Worm (Caenorhabditis elegans): ENCODE results near the gene C47E12.10.
A peak's percentile ranks its signal among the peaks of the same experiment; 100 is the strongest.

C47E12.10 gene

DNA sequence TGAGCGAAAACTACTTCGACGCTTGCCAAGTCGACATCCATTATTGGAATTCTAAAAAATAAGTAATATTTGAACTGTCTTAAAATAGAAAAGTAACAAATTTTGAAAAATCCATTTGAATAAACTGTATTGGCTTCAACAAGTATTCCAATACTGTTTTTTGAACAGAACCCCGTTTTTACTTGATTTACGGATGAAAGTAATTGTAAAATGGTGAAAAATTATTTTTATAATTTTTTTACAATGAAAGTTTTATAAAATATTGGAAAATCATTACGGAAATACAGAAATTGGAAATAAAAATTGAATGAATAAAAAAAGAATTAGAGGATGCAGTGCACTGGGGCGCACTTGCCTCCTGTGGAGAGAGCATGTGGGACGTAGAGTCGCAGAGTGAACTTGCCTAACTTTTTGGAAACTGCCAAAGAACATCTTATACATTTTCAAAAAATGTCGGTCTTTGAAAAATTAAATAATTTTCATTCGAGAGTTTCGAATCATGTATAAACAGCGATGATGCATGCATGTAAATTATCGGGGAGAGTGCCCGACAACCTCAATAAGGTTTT is 9.7 kb downstream of the C47E12.10 start, which contains the start of gene rrp-1:
TSS of gene rrp-1 (minus strand) at position 51 of the 569 bp plus-strand sequence.
- TF ChIP-seq dao-5 (tag; optimal IDR thresholded peaks at IDR 0.05) (no peak), W03F9.2 (tag; optimal IDR thresholded peaks at IDR 0.05) (no peak), him-1 (tag; optimal IDR thresholded peaks at IDR 0.05) (no peak)

DNA sequence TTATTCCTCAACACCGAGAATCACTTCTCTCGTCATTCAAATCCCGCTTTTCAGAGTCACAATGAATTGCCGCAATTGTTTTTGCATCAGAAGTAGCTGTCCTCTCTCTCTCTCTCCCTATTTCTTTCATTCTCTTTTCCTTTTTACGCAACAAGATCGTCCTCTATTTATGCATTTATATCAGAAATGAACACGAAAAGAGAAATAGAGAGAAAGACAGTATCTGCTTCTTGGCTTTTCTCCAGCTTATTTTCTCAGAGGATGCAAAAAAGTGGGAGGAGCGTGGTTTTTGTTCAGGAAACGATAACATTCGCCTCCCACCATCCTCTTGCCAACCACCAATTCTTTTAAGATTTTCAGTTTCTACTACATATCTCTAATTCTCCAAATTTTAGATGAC is 10.3 kb downstream of the C47E12.10 start, which contains the start of gene mam-2:
TSS of gene mam-2 (plus strand) at position 301 of the 400 bp plus-strand sequence.
- TF ChIP-seq dao-5 (tag; optimal IDR thresholded peaks at IDR 0.05) = no peak
- TF ChIP-seq him-1 (tag; optimal IDR thresholded peaks at IDR 0.05) = no peak
- no peak for TF ChIP-seq W03F9.2 (tag; optimal IDR thresholded peaks at IDR 0.05)

DNA sequence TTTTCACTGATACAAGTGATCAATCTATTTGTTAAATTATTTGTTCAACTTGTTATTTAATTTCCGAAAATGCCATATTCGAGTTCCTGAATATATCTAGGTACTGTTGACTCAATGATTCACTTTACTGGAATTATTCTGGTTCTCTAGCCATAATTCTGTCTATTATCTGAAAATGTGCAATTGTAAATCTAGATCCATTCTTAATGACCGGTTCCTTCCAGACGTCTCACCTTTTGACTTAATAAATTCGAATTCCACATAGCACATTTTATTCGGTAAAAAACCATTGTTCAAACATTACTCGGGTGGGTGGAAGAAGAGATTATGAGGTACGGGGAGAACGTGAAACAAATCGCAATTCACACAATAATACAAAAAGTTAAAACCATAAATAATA is 16.8 kb downstream of the C47E12.10 start:
- TF ChIP-seq dao-5 (tag; optimal IDR thresholded peaks at IDR 0.05) (no peak), him-1 (tag; optimal IDR thresholded peaks at IDR 0.05) (no peak), W03F9.2 (tag; optimal IDR thresholded peaks at IDR 0.05) (no peak)

DNA sequence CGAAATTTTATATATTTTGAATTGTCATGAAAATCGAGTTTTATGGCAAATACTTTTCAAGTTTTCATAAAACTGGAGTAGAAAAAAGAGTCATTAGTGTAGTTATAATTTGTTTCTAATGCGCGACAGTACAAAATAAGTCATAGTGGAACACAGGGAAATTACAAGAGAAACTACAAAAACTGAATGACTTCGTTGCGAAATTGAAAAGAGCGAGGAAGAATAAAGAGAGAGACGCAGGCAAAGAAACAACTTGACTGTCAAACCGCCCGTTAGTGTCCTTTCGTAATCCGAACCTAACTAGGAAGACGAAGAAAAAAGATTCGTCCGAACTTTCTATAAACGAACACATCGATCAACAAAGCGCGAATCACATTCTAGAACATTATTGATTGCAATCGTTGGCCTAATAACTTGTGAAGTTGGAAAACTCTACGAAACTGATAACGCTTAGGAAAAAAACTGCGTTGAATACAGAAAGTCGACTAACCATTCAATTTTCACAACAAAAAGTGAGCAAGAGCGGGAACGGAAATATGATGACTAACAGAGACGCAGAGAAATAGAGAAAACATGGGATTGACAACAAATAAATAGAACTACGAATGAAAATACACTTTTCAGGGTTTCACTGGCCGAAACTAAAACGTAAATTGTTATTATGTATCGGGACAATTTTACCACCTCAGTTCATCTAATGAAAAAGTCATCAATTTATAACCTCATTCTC is 21.0 kb downstream of the C47E12.10 start:
- TF ChIP-seq dao-5 (tag; optimal IDR thresholded peaks at IDR 0.05) (no peak), W03F9.2 (tag; optimal IDR thresholded peaks at IDR 0.05) (peak; percentile 50)

DNA sequence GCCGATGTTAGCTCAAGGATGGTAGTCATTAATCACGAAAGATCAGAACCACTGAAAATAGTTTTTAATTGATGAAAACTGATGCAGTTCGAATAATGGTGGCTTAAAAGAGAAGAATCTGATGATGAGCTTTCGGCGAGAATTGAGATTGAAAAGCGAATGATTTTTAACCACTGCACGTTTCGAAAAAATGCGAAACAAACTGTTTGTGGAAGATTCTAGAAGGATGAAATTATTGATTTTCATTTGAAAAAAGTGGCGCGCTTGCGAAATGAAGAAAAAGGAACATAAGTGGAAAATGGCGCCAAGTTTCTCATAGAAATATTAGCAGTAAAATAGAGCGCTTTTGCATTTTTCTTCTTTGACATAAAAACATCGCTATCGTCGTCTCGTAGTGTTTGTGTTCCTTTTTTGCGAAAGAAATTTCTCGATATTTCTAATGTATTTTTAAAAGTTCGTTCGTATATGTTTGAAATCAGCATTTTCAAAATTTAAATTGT is 22.3 kb downstream of the C47E12.10 start, which contains the start of gene uba-1:
TSS of gene uba-1 (minus strand) at position 51 of the 500 bp plus-strand sequence.
- peak; percentile 34 for TF ChIP-seq W03F9.2 (tag; optimal IDR thresholded peaks at IDR 0.05)
- TF ChIP-seq dao-5 (tag; optimal IDR thresholded peaks at IDR 0.05) = no peak
- TF ChIP-seq him-1 (tag; optimal IDR thresholded peaks at IDR 0.05) = no peak

DNA sequence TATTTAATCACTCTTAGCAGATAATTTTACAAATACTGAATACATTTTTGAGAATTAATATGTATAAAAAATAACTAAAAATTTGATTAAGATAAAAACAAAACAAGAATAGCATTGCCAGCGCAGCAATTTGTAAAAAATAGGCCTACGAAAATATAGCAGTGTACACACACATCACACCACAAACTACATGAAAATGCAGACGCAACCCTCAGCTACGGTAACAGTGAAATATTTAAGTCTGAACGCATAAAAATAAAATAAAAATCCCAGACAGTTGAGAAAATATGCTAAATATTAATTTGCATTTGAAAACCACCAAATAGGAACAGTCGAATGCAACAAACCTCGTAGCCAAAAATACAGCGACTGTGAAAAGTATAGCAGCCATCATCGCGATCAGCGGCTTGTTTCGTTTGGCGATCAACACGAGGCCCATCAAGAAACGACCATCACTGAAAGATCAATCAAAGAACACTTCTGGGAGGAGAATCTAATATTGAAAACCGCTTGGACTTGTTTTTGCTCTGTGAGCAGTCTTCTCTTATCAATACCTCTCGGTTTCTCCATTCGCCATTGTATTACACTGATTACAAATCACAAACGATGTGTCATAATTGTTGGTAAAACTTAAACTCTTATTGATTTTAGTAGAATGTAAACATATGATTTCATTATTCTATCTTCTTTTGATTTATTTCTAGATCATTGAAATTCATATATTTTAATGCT is 26.1 kb downstream of the C47E12.10 start, which contains the start of gene pyp-1:
TSS of gene pyp-1 (minus strand) at position 439 of the 732 bp plus-strand sequence.
- TF ChIP-seq him-1 (tag; optimal IDR thresholded peaks at IDR 0.05) (no peak), dao-5 (tag; optimal IDR thresholded peaks at IDR 0.05) (no peak), W03F9.2 (tag; optimal IDR thresholded peaks at IDR 0.05) (no peak)

DNA sequence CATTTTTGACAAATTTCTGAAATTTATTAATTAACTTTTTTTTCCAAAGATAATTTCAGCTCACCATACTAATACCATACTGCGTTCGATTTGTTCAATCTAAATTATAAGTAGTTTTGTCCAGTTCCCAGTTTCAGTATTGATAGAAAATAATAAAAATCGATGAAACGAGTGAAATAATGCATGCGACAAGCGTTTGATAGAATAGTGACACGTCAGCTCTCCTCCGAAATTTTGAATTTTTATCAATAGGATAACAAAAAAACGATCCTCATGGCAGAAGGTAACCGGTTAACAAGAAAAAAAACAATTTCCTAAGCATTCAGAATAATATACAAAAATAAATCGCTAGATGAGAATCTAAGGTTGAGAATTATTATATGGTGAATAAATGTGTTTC is 29.1 kb downstream of the C47E12.10 start, which contains the start of gene C47E12.3:
TSS of gene C47E12.3 (minus strand) at position 101 of the 400 bp plus-strand sequence.
- TF ChIP-seq W03F9.2 (tag; optimal IDR thresholded peaks at IDR 0.05) = no peak
- no peak for TF ChIP-seq him-1 (tag; optimal IDR thresholded peaks at IDR 0.05)
- no peak for TF ChIP-seq dao-5 (tag; optimal IDR thresholded peaks at IDR 0.05)

DNA sequence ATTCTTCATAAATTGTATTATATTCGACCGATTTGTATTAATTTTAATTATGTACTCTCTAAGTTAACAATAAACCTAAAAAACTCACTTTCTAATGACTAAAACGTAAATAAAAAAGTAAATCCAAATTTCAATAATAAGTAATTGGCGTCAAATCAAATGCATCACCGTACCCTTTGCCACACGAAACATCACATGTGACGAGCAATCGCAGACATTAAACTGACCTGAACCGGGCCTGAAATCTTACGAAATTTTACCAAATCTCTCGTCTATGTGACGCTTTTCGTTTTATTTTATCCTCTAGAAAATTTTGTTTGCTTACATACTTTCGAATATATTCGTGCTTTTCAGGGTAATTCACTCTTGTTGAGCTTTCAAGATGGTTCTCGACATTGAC is 30.8 kb downstream of the C47E12.10 start, which contains the start of the genes C47E12.2 and sars-1:
TSS of gene C47E12.2 (minus strand) at position 131 of the 400 bp plus-strand sequence.
TSS of gene sars-1 (plus strand) at position 355 of the 400 bp plus-strand sequence.
- TF ChIP-seq dao-5 (tag; optimal IDR thresholded peaks at IDR 0.05) (no peak), W03F9.2 (tag; optimal IDR thresholded peaks at IDR 0.05) (no peak), him-1 (tag; optimal IDR thresholded peaks at IDR 0.05) (no peak)

DNA sequence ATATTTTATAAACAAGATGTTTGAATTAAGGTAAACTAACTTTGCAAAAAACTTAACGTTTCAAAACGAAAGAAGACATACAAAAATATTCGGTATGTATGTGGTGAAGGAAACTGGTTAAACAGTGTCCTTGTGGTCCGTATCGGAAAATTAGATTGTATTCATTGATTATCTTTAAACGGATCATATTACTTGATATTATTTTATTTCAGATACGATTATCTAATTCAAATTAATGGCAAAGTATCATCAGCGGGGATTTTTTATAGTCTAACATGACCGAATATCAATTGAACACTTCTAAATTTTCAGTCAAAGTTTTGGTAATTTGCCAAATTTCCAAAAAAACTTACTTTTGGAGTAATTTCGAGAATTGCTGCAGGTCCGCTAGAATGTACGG is 34.2 kb downstream of the C47E12.10 start, which contains the start of gene C47E12.13:
TSS of gene C47E12.13 (minus strand) at position 101 of the 400 bp plus-strand sequence.
- TF ChIP-seq dao-5 (tag; optimal IDR thresholded peaks at IDR 0.05) = no peak

DNA sequence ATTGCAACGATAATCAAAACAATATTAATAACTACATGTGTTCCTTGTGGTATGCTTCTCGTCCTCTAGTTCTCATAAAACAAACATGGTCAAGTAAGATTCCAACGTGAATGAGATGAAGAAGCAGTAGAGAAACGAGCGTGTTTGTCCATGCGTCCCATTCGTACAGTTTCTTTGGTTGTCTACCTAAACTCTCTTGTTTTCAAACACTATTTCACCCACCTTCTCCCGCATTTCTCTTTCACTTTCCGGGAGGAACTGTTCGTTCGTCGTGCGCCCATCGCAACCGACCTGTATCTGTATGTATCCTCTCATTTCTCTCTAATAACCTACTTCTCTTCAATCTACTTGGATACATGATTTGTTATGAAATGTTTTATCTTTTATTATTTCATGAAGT is 35.2 kb downstream of the C47E12.10 start:
- TF ChIP-seq him-1 (tag; optimal IDR thresholded peaks at IDR 0.05) (no peak), dao-5 (tag; optimal IDR thresholded peaks at IDR 0.05) (no peak), W03F9.2 (tag; optimal IDR thresholded peaks at IDR 0.05) (no peak)

DNA sequence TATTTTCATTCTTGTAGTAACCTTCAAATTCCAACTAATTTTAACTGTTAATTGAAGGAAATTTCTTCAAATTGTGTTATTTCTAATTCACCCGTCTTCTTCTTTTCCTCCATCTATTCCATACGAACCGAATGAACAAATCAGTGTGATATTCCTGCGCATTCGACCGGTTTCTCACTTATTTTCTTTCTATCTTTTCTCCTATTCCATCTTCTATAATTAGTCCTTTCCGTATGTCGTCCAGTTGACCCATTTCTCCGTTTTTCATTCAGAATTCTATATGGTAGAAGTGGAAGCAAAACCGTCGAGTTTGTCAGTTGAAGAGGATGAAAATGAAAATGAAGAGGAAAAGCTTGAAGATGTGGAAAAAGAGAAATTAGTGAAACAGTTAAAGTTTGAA is 36.9 kb downstream of the C47E12.10 start, which contains the start of gene magu-4:
TSS of gene magu-4 (plus strand) at position 218 of the 400 bp plus-strand sequence.
- TF ChIP-seq him-1 (tag; optimal IDR thresholded peaks at IDR 0.05) (no peak), W03F9.2 (tag; optimal IDR thresholded peaks at IDR 0.05) (no peak), dao-5 (tag; optimal IDR thresholded peaks at IDR 0.05) (no peak)

DNA sequence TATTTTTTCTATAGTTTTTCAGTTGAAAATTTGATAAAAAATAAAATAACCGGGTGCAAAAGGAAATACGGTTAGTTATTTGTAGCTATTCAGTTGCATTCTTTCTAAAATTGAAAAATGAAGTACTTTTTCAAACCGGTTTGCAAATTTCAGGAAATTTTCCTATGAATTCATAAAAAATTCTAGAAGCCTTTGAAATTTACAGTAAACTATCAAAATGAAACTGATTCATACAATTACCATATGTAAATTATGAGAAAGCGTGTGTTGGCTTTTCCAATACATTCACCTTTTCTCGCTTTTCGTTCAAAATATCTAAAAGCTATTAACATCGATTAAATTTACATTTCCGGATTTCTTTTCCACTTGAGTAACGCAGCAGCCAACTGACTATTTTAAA is 44.4 kb downstream of the C47E12.10 start, which contains the start of gene ent-7:
TSS of gene ent-7 (plus strand) at position 301 of the 400 bp plus-strand sequence.
- TF ChIP-seq W03F9.2 (tag; optimal IDR thresholded peaks at IDR 0.05) (no peak), dao-5 (tag; optimal IDR thresholded peaks at IDR 0.05) (no peak), him-1 (tag; optimal IDR thresholded peaks at IDR 0.05) (no peak)

DNA sequence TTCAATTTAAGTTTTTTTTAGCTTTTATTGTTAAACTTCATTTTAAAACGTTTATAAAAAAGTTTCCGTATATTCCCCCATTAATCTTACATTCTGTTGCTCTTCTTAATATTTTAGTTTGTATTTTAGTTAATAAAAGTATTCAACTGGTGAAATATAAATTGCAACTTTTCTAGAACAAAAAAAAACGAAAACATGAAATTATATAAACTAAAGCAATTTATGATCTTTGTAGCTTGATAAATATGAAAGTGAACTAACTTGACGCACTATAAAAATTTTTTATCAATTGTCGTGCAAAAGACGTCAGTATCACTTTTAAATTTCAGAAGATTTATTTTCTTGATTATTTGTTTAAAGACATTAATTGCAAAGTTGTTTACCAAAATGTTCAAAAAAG is 45.0 kb downstream of the C47E12.10 start, which contains the start of gene F44D12.2:
TSS of gene F44D12.2 (minus strand) at position 101 of the 400 bp plus-strand sequence.
- TF ChIP-seq W03F9.2 (tag; optimal IDR thresholded peaks at IDR 0.05) (no peak), him-1 (tag; optimal IDR thresholded peaks at IDR 0.05) (no peak), dao-5 (tag; optimal IDR thresholded peaks at IDR 0.05) (no peak)

Measured in whole organism, L4/young adult.